Fruit fly (Drosophila melanogaster): ENCODE data around the gene Ada2b.
A peak's percentile ranks its signal among the peaks of the same experiment; 100 is the strongest.

Ada2b gene

dm6 chr3R:8217727-8218126 lies 22.6 kb downstream of the Ada2b start, which contains the start of gene CG7800 (continued):
- no peak for TF ChIP-seq CG17829 (tag; optimal IDR thresholded peaks at IDR 0.05)
- no peak for TF ChIP-seq esg (GFP tag; conservative IDR thresholded peaks at IDR 0.05)
- TF ChIP-seq Scr (GFP tag; IDR thresholded peaks at IDR 0.05; ENCODE audit: partially characterized antibody): peak; percentile 58
- no peak for TF ChIP-seq zf30C (GFP tag; optimal IDR thresholded peaks at IDR 0.05)
- TF ChIP-seq CG11247 (GFP tag; IDR thresholded peaks at IDR 0.05): no peak
- no peak for TF ChIP-seq ATbp (GFP tag; optimal IDR thresholded peaks at IDR 0.05)
- TF ChIP-seq CG2120 (GFP tag; optimal IDR thresholded peaks at IDR 0.05): no peak
- TF ChIP-seq CG12236 (GFP tag; optimal IDR thresholded peaks at IDR 0.05): no peak
- no peak for TF ChIP-seq CG2712 (tag; optimal IDR thresholded peaks at IDR 0.05)
- TF ChIP-seq Sin3A (optimal IDR thresholded peaks at IDR 0.05): no peak
- TF ChIP-seq trem (tag; optimal IDR thresholded peaks at IDR 0.05): peak; percentile 30
- no peak for TF ChIP-seq ac (GFP tag; optimal IDR thresholded peaks at IDR 0.05)
- TF ChIP-seq insv (GFP tag; optimal IDR thresholded peaks at IDR 0.05): no peak
- no peak for TF ChIP-seq Nf-YB (GFP tag; optimal IDR thresholded peaks at IDR 0.05)
- TF ChIP-seq abd-A (tag; optimal IDR thresholded peaks at IDR 0.05): no peak
- no peak for TF ChIP-seq CG12299 (tag; optimal IDR thresholded peaks at IDR 0.05)
- TF ChIP-seq Bteb2 (GFP tag; optimal IDR thresholded peaks at IDR 0.05): no peak
- TF ChIP-seq Six4 (GFP tag; optimal IDR thresholded peaks at IDR 0.05): no peak
- TF ChIP-seq CG17912 (GFP tag; optimal IDR thresholded peaks at IDR 0.05): no peak
- no peak for TF ChIP-seq zfh2 (GFP tag; optimal IDR thresholded peaks at IDR 0.05)
- TF ChIP-seq CG1529 (GFP tag; optimal IDR thresholded peaks at IDR 0.05): no peak
- peak; percentile 61 for TF ChIP-seq unc-4 (GFP tag; IDR thresholded peaks at IDR 0.05; ENCODE audit: partially characterized antibody)
- no peak for TF ChIP-seq CG12659 (GFP tag; optimal IDR thresholded peaks at IDR 0.05)
- no peak for TF ChIP-seq Oli (tag; optimal IDR thresholded peaks at IDR 0.05)
- peak; percentile 37; the same call in 1 of the 3 replicates for TF ChIP-seq CG14860 (GFP tag; IDR thresholded peaks at IDR 0.05; ENCODE audit: partially characterized antibody)
- no peak for TF ChIP-seq oc (tag; optimal IDR thresholded peaks at IDR 0.05)
- no peak for TF ChIP-seq CG6654 (GFP tag; optimal IDR thresholded peaks at IDR 0.05)
- no peak for TF ChIP-seq aop (GFP tag; IDR thresholded peaks at IDR 0.05)
- TF ChIP-seq danr (GFP tag; IDR thresholded peaks at IDR 0.05): no peak
- TF ChIP-seq mld (GFP tag; IDR thresholded peaks at IDR 0.05; ENCODE audit: partially characterized antibody): no peak
- TF ChIP-seq CG17568 (GFP tag; optimal IDR thresholded peaks at IDR 0.05): no peak
- no peak for TF ChIP-seq CG17385 (GFP tag; optimal IDR thresholded peaks at IDR 0.05)
- no peak for TF ChIP-seq CoRest (tag; optimal IDR thresholded peaks at IDR 0.05)
- TF ChIP-seq klu (GFP tag; IDR thresholded peaks at IDR 0.05): no peak
- TF ChIP-seq gcm (GFP tag; optimal IDR thresholded peaks at IDR 0.05): peak; percentile 52
- TF ChIP-seq CG5180 (GFP tag; optimal IDR thresholded peaks at IDR 0.05): no peak
- peak; percentile 82 for TF ChIP-seq Dref (GFP tag; IDR thresholded peaks at IDR 0.05)
- peak; percentile 6 for TF ChIP-seq Myb (GFP tag; optimal IDR thresholded peaks at IDR 0.05)
- TF ChIP-seq cg (GFP tag; optimal IDR thresholded peaks at IDR 0.05): no peak
- TF ChIP-seq CG7556 (GFP tag; optimal IDR thresholded peaks at IDR 0.05): no peak
- peak; percentile 50; the same call in 1 of the 2 replicates for TF ChIP-seq bbx (GFP tag; IDR thresholded peaks at IDR 0.05; ENCODE audit: partially characterized antibody)
- TF ChIP-seq dimm (GFP tag; IDR thresholded peaks at IDR 0.05): no peak
- no peak for TF ChIP-seq tup (GFP tag; optimal IDR thresholded peaks at IDR 0.05)
- no peak for TF ChIP-seq onecut (GFP tag; IDR thresholded peaks at IDR 0.05)
- TF ChIP-seq CG9932 (GFP tag; IDR thresholded peaks at IDR 0.05): no peak
- TF ChIP-seq Stat92E (GFP tag; optimal IDR thresholded peaks at IDR 0.05): no peak
- TF ChIP-seq CG18262 (tag; optimal IDR thresholded peaks at IDR 0.05): no peak
- TF ChIP-seq Mrtf (GFP tag; IDR thresholded peaks at IDR 0.05): no peak
- no peak for TF ChIP-seq CG16815 (GFP tag; optimal IDR thresholded peaks at IDR 0.05)
- peak; percentile 80 for TF ChIP-seq Dll (GFP tag; IDR thresholded peaks at IDR 0.05; ENCODE audit: partially characterized antibody)
- TF ChIP-seq CG18476 (GFP tag; optimal IDR thresholded peaks at IDR 0.05): no peak

Data from whole organism, embryonic.